Fruit fly (Drosophila melanogaster) whole organism, prepupa: ENCODE measurements around the gene CG5087.

Source experiments
- CG11294 ChIP-seq: fragments of 200-800 bp; sonication (Bioruptor generic); IDR thresholded peaks from 2 replicates; pipeline ENCODE4 v1.3.6; 2022; ENCODE audit warnings: missing biosample characterization, missing genetic modification characterization
- CG31627 ChIP-seq: fragments of 200-800 bp; sonication (Bioruptor generic); optimal IDR thresholded peaks from 3 replicates; lab custom pipeline; 2016; ENCODE audit warnings: missing biosample characterization, missing genetic modification characterization
- CG32006 ChIP-seq: fragments of 200-800 bp; sonication (Bioruptor generic); optimal IDR thresholded peaks from 3 replicates; lab custom pipeline; 2017; ENCODE audit warnings: missing biosample characterization, mild to moderate bottlenecking, missing genetic modification characterization
- CG8319 ChIP-seq: fragments of 200-800 bp; sonication (Bioruptor generic); optimal IDR thresholded peaks from 3 replicates; lab custom pipeline; 2016; ENCODE audit warnings: missing biosample characterization, missing genetic modification characterization
- Eip75B ChIP-seq: fragments of 200-800 bp; sonication (Bioruptor generic); optimal IDR thresholded peaks from 3 replicates; lab custom pipeline; 2016; ENCODE audit warnings: missing biosample characterization, missing genetic modification characterization
- Ets21C ChIP-seq: fragments of 200-800 bp; sonication (Bioruptor generic); optimal IDR thresholded peaks from 3 replicates; lab custom pipeline; 2016; ENCODE audit warnings: missing biosample characterization, missing genetic modification characterization
- Gug ChIP-seq: fragments of 200-800 bp; sonication (Bioruptor generic); IDR thresholded peaks from 2 replicates; pipeline ENCODE4 v1.3.6; 2022; ENCODE audit warnings: missing biosample characterization, missing genetic modification characterization
- Sox102F ChIP-seq: fragments of 200-800 bp; sonication (Bioruptor generic); optimal IDR thresholded peaks from 2 replicates; lab custom pipeline; 2016; ENCODE audit warnings: missing biosample characterization, mild to moderate bottlenecking, missing genetic modification characterization
- cyc ChIP-seq: fragments of 200-800 bp; sonication (Bioruptor generic); optimal IDR thresholded peaks from 3 replicates; lab custom pipeline; 2016; ENCODE audit warnings: missing biosample characterization, missing genetic modification characterization

- TF ChIP-seq Sox102F (GFP tag; lab: Kevin White, UChicago) (no peak), CG11294 (GFP tag; lab: Robert Waterston, UW) (no peak), Ets21C (GFP tag; lab: Kevin White, UChicago) (no peak), CG8319 (GFP tag; lab: Kevin White, UChicago) (no peak), Gug (GFP tag; lab: Robert Waterston, UW) (no peak), Eip75B (GFP tag; lab: Kevin White, UChicago) (no peak), cyc (GFP tag; lab: Kevin White, UChicago) (no peak), CG32006 (GFP tag; lab: Kevin White, UChicago) (no peak), CG31627 (GFP tag; lab: Kevin White, UChicago) (no peak)
Measured at dm6 chr3L:9041042-9041477, 43.1 kb downstream of the CG5087 start, which contains the start of gene Doc1.
